Worm (Caenorhabditis elegans): ENCODE measurements around the gene fbxa-194.

Gene fbxa-194

DNA sequence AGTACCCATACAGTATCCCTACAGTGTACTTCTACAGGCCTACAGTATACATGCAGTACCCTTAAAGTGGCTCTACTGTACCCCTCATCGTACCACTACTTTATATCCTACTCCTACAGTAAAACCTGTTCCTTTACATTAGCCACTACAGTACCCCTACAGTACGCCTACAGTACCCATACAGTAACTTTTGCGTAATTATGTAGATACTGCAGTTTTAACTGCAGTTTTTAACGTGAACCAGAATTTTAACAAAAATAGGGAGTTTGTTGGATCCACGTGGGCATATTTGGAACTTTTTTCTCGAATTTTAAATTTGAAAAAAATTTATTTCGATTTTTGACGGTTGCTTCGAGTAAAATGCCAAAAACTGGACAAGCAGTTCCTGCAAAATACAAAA lies 35.2 kb downstream of the fbxa-194 start, which contains the start of gene W04E12.4:
W04E12.4 (plus strand) TSS at position 301 of the 400 bp plus-strand sequence.
- no peak for TF ChIP-seq zag-1 (tag; optimal IDR thresholded peaks at IDR 0.05)

- TF ChIP-seq ZK546.5 (tag; optimal IDR thresholded peaks at IDR 0.05) (no peak), alr-1 (tag; optimal IDR thresholded peaks at IDR 0.05) (no peak), sem-4 (tag; optimal IDR thresholded peaks at IDR 0.05) (no peak), snpc-4 (tag; optimal IDR thresholded peaks at IDR 0.05) (no peak), lin-13 (GFP tag; optimal IDR thresholded peaks at IDR 0.05) (no peak), blmp-1 (tag; optimal IDR thresholded peaks at IDR 0.05; ENCODE audit: insufficient read depth) (no peak), unc-62 (GFP tag; optimal IDR thresholded peaks at IDR 0.05) (no peak), aly-2 (tag; optimal IDR thresholded peaks at IDR 0.05) (no peak), dmd-4 (tag; optimal IDR thresholded peaks at IDR 0.05) (no peak), elt-3 (tag; optimal IDR thresholded peaks at IDR 0.05) (no peak), ama-1 (optimal IDR thresholded peaks at IDR 0.05) (no peak), nhr-77 (tag; optimal IDR thresholded peaks at IDR 0.05) (no peak), nhr-12 (tag; optimal IDR thresholded peaks at IDR 0.05) (no peak), nhr-21 (tag; optimal IDR thresholded peaks at IDR 0.05) (no peak), sma-9 (GFP tag; optimal IDR thresholded peaks at IDR 0.05) (no peak), sma-9 (tag; optimal IDR thresholded peaks at IDR 0.05) (no peak), mab-5 (tag; optimal IDR thresholded peaks at IDR 0.05) (no peak), elt-1 (tag; optimal IDR thresholded peaks at IDR 0.05) (no peak), egl-27 (tag; optimal IDR thresholded peaks at IDR 0.05) (no peak), ztf-1 (GFP tag; conservative IDR thresholded peaks at IDR 0.05) (no peak), ceh-82 (tag; optimal IDR thresholded peaks at IDR 0.05) (no peak)
Measured at ce11 chrV:19741651-19742050, 36.9 kb downstream of the fbxa-194 start, which contains the start of gene W04E12.3. Gene W04E12.3 (plus strand): TSS chrV:19741951.

DNA sequence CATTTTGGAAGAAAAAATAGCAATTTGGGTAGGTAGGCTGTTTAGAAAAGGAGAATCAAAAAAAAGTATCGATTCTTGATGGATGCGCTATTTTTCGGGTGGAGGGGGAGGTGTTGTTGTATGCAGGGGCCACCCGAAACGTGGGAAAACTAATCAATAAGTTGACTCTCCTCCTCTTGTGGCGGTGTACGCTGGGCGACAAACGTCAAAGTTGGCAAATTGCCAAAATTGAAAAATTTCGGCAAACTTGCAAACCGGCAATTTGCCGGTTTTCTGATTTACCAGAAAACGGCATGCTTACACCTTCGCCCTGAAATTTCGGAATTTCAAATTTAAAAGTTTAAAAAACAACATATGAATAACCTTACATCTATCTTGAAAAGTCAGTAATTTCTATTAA lies 37.5 kb downstream of the fbxa-194 start, which contains the start of gene W04E12.2:
W04E12.2 (minus strand) TSS at position 101 of the 400 bp plus-strand sequence.
- TF ChIP-seq mdl-1 (tag; optimal IDR thresholded peaks at IDR 0.05) (no peak), sma-9 (GFP tag; optimal IDR thresholded peaks at IDR 0.05) (no peak), sma-9 (tag; optimal IDR thresholded peaks at IDR 0.05) (no peak), ztf-4 (tag; optimal IDR thresholded peaks at IDR 0.05) (no peak), lin-11 (tag; optimal IDR thresholded peaks at IDR 0.05) (no peak), skn-1 (tag; optimal IDR thresholded peaks at IDR 0.05) (no peak), elt-3 (tag; optimal IDR thresholded peaks at IDR 0.05) (no peak), nhr-25 (tag; optimal IDR thresholded peaks at IDR 0.05) (no peak), snpc-4 (tag; optimal IDR thresholded peaks at IDR 0.05) (no peak), ZK546.5 (tag; optimal IDR thresholded peaks at IDR 0.05) (no peak), ama-1 (optimal IDR thresholded peaks at IDR 0.05) (no peak), lsy-2 (tag; optimal IDR thresholded peaks at IDR 0.05) (no peak)

- TF ChIP-seq C34F6.9 (tag; optimal IDR thresholded peaks at IDR 0.05) (no peak), ama-1 (optimal IDR thresholded peaks at IDR 0.05) (no peak), nhr-237 (tag; optimal IDR thresholded peaks at IDR 0.05) (no peak), lin-11 (tag; optimal IDR thresholded peaks at IDR 0.05) (no peak), peb-1 (tag; optimal IDR thresholded peaks at IDR 0.05) (no peak), ztf-11 (tag; optimal IDR thresholded peaks at IDR 0.05) (no peak), ztf-4 (tag; optimal IDR thresholded peaks at IDR 0.05) (no peak), nhr-12 (tag; optimal IDR thresholded peaks at IDR 0.05) (no peak), nhr-77 (tag; optimal IDR thresholded peaks at IDR 0.05) (no peak), elt-3 (tag; optimal IDR thresholded peaks at IDR 0.05) (no peak), nhr-21 (tag; optimal IDR thresholded peaks at IDR 0.05) (no peak), ztf-1 (GFP tag; conservative IDR thresholded peaks at IDR 0.05) (no peak), ZK546.5 (tag; optimal IDR thresholded peaks at IDR 0.05) (no peak), elt-1 (tag; optimal IDR thresholded peaks at IDR 0.05) (no peak), sma-9 (GFP tag; optimal IDR thresholded peaks at IDR 0.05) (no peak), sma-9 (tag; optimal IDR thresholded peaks at IDR 0.05) (no peak), nhr-11 (tag; optimal IDR thresholded peaks at IDR 0.05) (no peak), lin-13 (GFP tag; optimal IDR thresholded peaks at IDR 0.05) (no peak), ceh-82 (tag; optimal IDR thresholded peaks at IDR 0.05) (no peak), lin-39 (tag; optimal IDR thresholded peaks at IDR 0.05) (no peak), mbf-1 (tag; optimal IDR thresholded peaks at IDR 0.05) (no peak)
Measured at ce11 chrV:19738117-19738516, 40.4 kb downstream of the fbxa-194 start, which contains the start of gene fbxa-131. Gene fbxa-131 (plus strand): TSS chrV:19738417.

DNA sequence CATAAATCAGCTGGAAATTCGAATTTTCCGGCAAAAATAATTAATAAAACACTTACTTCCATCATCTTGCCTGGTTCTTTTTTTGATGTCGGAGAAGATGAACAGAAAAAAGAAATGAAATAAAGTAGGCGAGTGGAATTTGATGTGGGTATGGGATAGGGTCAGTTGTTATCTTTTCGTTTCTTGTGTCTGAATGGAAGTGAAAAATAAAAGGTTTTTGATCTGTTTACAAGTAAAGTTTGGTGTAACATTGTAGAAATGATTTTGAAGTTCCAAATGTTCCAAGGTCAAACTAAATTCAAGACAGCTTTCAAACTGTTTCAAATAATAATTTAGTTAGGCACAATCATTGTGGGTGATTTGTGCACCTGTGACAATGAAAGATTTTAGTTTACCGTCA lies 41.0 kb downstream of the fbxa-194 start, which contains the start of gene W04E12.7:
W04E12.7 (minus strand) TSS at position 101 of the 400 bp plus-strand sequence.
- TF ChIP-seq blmp-1 (tag; optimal IDR thresholded peaks at IDR 0.05; ENCODE audit: insufficient read depth) (no peak), unc-39 (tag; optimal IDR thresholded peaks at IDR 0.05) (no peak), dmd-4 (tag; optimal IDR thresholded peaks at IDR 0.05) (no peak), alr-1 (tag; optimal IDR thresholded peaks at IDR 0.05) (no peak), nhr-23 (tag; optimal IDR thresholded peaks at IDR 0.05) (no peak), elt-1 (tag; optimal IDR thresholded peaks at IDR 0.05) (no peak), sma-9 (GFP tag; optimal IDR thresholded peaks at IDR 0.05) (no peak), sma-9 (tag; optimal IDR thresholded peaks at IDR 0.05) (no peak), peb-1 (tag; optimal IDR thresholded peaks at IDR 0.05) (no peak), ceh-16 (tag; optimal IDR thresholded peaks at IDR 0.05) (no peak), mab-5 (tag; optimal IDR thresholded peaks at IDR 0.05) (no peak), Y55F3AM.14 (GFP tag; optimal IDR thresholded peaks at IDR 0.05) (no peak), nhr-12 (tag; optimal IDR thresholded peaks at IDR 0.05) (no peak), lin-13 (GFP tag; optimal IDR thresholded peaks at IDR 0.05) (no peak), nhr-10 (tag; optimal IDR thresholded peaks at IDR 0.05) (no peak), nhr-237 (tag; optimal IDR thresholded peaks at IDR 0.05) (no peak), lin-39 (tag; optimal IDR thresholded peaks at IDR 0.05) (no peak), aly-2 (tag; optimal IDR thresholded peaks at IDR 0.05) (no peak), ZK546.5 (tag; optimal IDR thresholded peaks at IDR 0.05) (no peak)

All from whole organism, L2 larva.